Fruit fly (Drosophila melanogaster) Kc167 (cell line): Measurements from ENCODE around the gene mRpL40.

Experiments used
- Sin3A ChIP-seq: fragments of >200 bp; optimal IDR thresholded peaks from 2 replicates; lab custom pipeline; 2018; ENCODE audit warnings: missing external identifiers
- h ChIP-seq: fragments of >200 bp; optimal IDR thresholded peaks from 3 replicates; lab custom pipeline; 2018; ENCODE audit warnings: missing external identifiers

DNA sequence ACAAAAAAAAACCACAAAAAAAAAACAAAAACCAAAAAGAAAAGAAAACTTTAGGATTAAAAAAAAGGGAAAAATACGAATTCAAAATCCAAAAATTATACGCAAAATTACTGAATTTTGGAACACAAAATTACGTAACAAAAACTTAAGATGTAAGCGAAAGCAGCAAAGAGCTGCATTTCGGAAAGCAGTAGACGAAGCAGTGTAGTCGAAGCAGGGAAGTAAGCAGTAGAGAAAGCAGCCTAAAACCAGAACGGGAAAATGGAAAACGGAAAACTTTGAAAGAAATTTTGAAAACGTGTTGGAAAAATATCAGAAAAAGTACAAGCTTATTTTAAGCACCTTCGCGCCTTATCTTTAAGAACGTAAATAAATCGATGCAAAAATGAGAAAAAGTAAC is 4.8 kb upstream of the mRpL40 start:
- no peak for TF ChIP-seq h (lab: Kevin White, UChicago)
- TF ChIP-seq Sin3A: no peak
